Fruit fly (Drosophila melanogaster): Measurements from ENCODE around the gene muc.

Gene muc

dm6 chr2L:7452093-7452492 is 25.4 kb downstream of the muc start (continued):
- peak; percentile 1 for TF ChIP-seq CG12659 (GFP tag; optimal IDR thresholded peaks at IDR 0.05)
- TF ChIP-seq CG3726 (GFP tag; IDR thresholded peaks at IDR 0.05) = no peak
- TF ChIP-seq CG3163 (GFP tag; optimal IDR thresholded peaks at IDR 0.05) = no peak
- no peak for TF ChIP-seq CG5245 (GFP tag; optimal IDR thresholded peaks at IDR 0.05)
- TF ChIP-seq Dp (GFP tag; optimal IDR thresholded peaks at IDR 0.05) = peak; percentile 75
- TF ChIP-seq CG14050 (GFP tag; IDR thresholded peaks at IDR 0.05) = no peak
- no peak for TF ChIP-seq CG17912 (GFP tag; optimal IDR thresholded peaks at IDR 0.05)
- TF ChIP-seq CG3281 (GFP tag; optimal IDR thresholded peaks at IDR 0.05) = no peak
- no peak for TF ChIP-seq trh (GFP tag; optimal IDR thresholded peaks at IDR 0.05)
- no peak for TF ChIP-seq CG8281 (tag; optimal IDR thresholded peaks at IDR 0.05)
- TF ChIP-seq Meics (GFP tag; optimal IDR thresholded peaks at IDR 0.05) = no peak
- TF ChIP-seq HmgZ (tag; optimal IDR thresholded peaks at IDR 0.05) = no peak
- no peak for TF ChIP-seq Adf1 (GFP tag; IDR thresholded peaks at IDR 0.05)
- no peak for TF ChIP-seq odd (GFP tag; optimal IDR thresholded peaks at IDR 0.05)
- no peak for TF ChIP-seq CG12236 (GFP tag; optimal IDR thresholded peaks at IDR 0.05)
- TF ChIP-seq Myb (GFP tag; optimal IDR thresholded peaks at IDR 0.05) = peak; percentile 71
- TF ChIP-seq CG4854 (GFP tag; optimal IDR thresholded peaks at IDR 0.05) = no peak
- TF ChIP-seq Hr78 (GFP tag; optimal IDR thresholded peaks at IDR 0.05) = no peak
- no peak for TF ChIP-seq Mad (GFP tag; optimal IDR thresholded peaks at IDR 0.05)
- TF ChIP-seq crc (GFP tag; optimal IDR thresholded peaks at IDR 0.05) = no peak
- TF ChIP-seq p53 (GFP tag; optimal IDR thresholded peaks at IDR 0.05) = no peak
- TF ChIP-seq Jarid2 (GFP tag; optimal IDR thresholded peaks at IDR 0.05) = peak; percentile 15
- peak; percentile 62 for TF ChIP-seq Bgb (GFP tag; IDR thresholded peaks at IDR 0.05; ENCODE audit: partially characterized antibody)
- TF ChIP-seq CG7271 (tag; optimal IDR thresholded peaks at IDR 0.05) = no peak
- peak; percentile 9 for TF ChIP-seq Lhr (GFP tag; optimal IDR thresholded peaks at IDR 0.05)
- no peak for TF ChIP-seq row (GFP tag; IDR thresholded peaks at IDR 0.05)
- no peak for TF ChIP-seq dmrt11E (tag; optimal IDR thresholded peaks at IDR 0.05)
- TF ChIP-seq CG2129 (GFP tag; IDR thresholded peaks at IDR 0.05; ENCODE audit: partially characterized antibody) = no peak
- 0 out of 2 replicates have a peak, but pooled peaks have one; percentile 25 for TF ChIP-seq amos (GFP tag; IDR thresholded peaks at IDR 0.05; ENCODE audit: partially characterized antibody)
- TF ChIP-seq Atf3 (GFP tag; optimal IDR thresholded peaks at IDR 0.05) = no peak
- no peak for TF ChIP-seq wor (GFP tag; IDR thresholded peaks at IDR 0.05)
- no peak for TF ChIP-seq az2 (GFP tag; optimal IDR thresholded peaks at IDR 0.05)
- no peak for TF ChIP-seq CG16863 (GFP tag; optimal IDR thresholded peaks at IDR 0.05)
- TF ChIP-seq stwl (tag; optimal IDR thresholded peaks at IDR 0.05) = peak; percentile 97
- no peak for TF ChIP-seq Dip2 (GFP tag; IDR thresholded peaks at IDR 0.05)
- TF ChIP-seq pzg (GFP tag; optimal IDR thresholded peaks at IDR 0.05) = peak; percentile 25
- peak; percentile 73 for TF ChIP-seq CG6791 (GFP tag; IDR thresholded peaks at IDR 0.05; ENCODE audit: partially characterized antibody)
- peak; percentile 29; the same call in 1 of the 2 replicates for TF ChIP-seq Rfx (GFP tag; IDR thresholded peaks at IDR 0.05)
- TF ChIP-seq CG1233 (GFP tag; optimal IDR thresholded peaks at IDR 0.05) = no peak
- no peak for TF ChIP-seq gsb (GFP tag; IDR thresholded peaks at IDR 0.05)
- no peak for TF ChIP-seq slou (GFP tag; optimal IDR thresholded peaks at IDR 0.05)
- TF ChIP-seq CG8089 (GFP tag; optimal IDR thresholded peaks at IDR 0.05) = no peak
- no peak for TF ChIP-seq Fer2 (tag; optimal IDR thresholded peaks at IDR 0.05)
- TF ChIP-seq ken (GFP tag; IDR thresholded peaks at IDR 0.05) = no peak; the same call in 2 of the 3 replicates
- TF ChIP-seq otp (GFP tag; IDR thresholded peaks at IDR 0.05) = 0 out of 3 replicates have a peak, but pooled peaks have one; percentile 36
- no peak for TF ChIP-seq CG9932 (GFP tag; IDR thresholded peaks at IDR 0.05)
- TF ChIP-seq gt (GFP tag; IDR thresholded peaks at IDR 0.05) = no peak
- no peak for TF ChIP-seq Hand (GFP tag; optimal IDR thresholded peaks at IDR 0.05)
- no peak for TF ChIP-seq CG10959 (GFP tag; IDR thresholded peaks at IDR 0.05)
- no peak for TF ChIP-seq Dek (tag; optimal IDR thresholded peaks at IDR 0.05)
- TF ChIP-seq CG4360 (GFP tag; IDR thresholded peaks at IDR 0.05) = no peak

Measured in whole organism, embryonic.